Fruit fly (Drosophila melanogaster) whole organism, pupa: ENCODE measurements around the gene Sgs8.

Source experiments
- CG10348 ChIP-seq: fragments of 200-800 bp; sonication (Bioruptor generic); IDR thresholded peaks from 2 replicates; pipeline ENCODE4 v1.3.6; 2022; ENCODE audit warnings: missing biosample characterization, missing genetic modification characterization
- CG12605 ChIP-seq: fragments of 200-800 bp; sonication (Bioruptor generic); IDR thresholded peaks from 2 replicates; pipeline ENCODE4 v1.3.6; 2022; ENCODE audit warnings: missing biosample characterization, missing genetic modification characterization
- CG13204 ChIP-seq: fragments of 200-800 bp; sonication (Bioruptor generic); optimal IDR thresholded peaks from 2 replicates; lab custom pipeline; 2018; ENCODE audit warnings: missing biosample characterization, mild to moderate bottlenecking, missing genetic modification characterization, moderate library complexity
- CG14655 ChIP-seq: fragments of 200-800 bp; sonication (Bioruptor generic); optimal IDR thresholded peaks from 3 replicates; lab custom pipeline; 2017; ENCODE audit warnings: mild to moderate bottlenecking, missing biosample characterization, missing genetic modification reagents, missing genetic modification characterization
- CG15710 ChIP-seq: fragments of 200-800 bp; sonication (Bioruptor generic); optimal IDR thresholded peaks from 2 replicates; lab custom pipeline; 2018; ENCODE audit warnings: missing biosample characterization, mild to moderate bottlenecking, missing genetic modification characterization, moderate library complexity
- CG17806 ChIP-seq: fragments of 200-800 bp; sonication (Bioruptor generic); optimal IDR thresholded peaks from 2 replicates; lab custom pipeline; 2018; ENCODE audit warnings: missing biosample characterization, mild to moderate bottlenecking, missing genetic modification characterization, moderate library complexity
- CG32121 ChIP-seq: fragments of 200-800 bp; sonication (Bioruptor generic); IDR thresholded peaks from 2 replicates; pipeline ENCODE4 v1.3.6; 2022; ENCODE audit warnings: missing biosample characterization, missing genetic modification characterization
- CG34367 ChIP-seq: fragments of 200-800 bp; sonication (Bioruptor generic); optimal IDR thresholded peaks from 2 replicates; lab custom pipeline; 2018; ENCODE audit warnings: missing biosample characterization, mild to moderate bottlenecking, missing genetic modification characterization
- CG4496 ChIP-seq: fragments of 200-800 bp; sonication (Bioruptor generic); IDR thresholded peaks from 3 replicates; pipeline ENCODE4 v1.3.6; 2022; ENCODE audit warnings: missing biosample characterization, missing genetic modification characterization
- CG8159 ChIP-seq: fragments of 200-800 bp; sonication (Bioruptor generic); optimal IDR thresholded peaks from 3 replicates; lab custom pipeline; 2018; ENCODE audit warnings: missing biosample characterization, mild to moderate bottlenecking, missing genetic modification characterization, moderate library complexity
- CG8301 ChIP-seq: fragments of 200-800 bp; sonication (Bioruptor generic); optimal IDR thresholded peaks from 2 replicates; lab custom pipeline; 2018; ENCODE audit warnings: missing biosample characterization, mild to moderate bottlenecking, missing genetic modification characterization
- CG9948 ChIP-seq: fragments of 200-800 bp; sonication (Bioruptor generic); optimal IDR thresholded peaks from 2 replicates; lab custom pipeline; 2018; ENCODE audit warnings: missing biosample characterization, mild to moderate bottlenecking, missing genetic modification characterization, moderate library complexity
- D1 ChIP-seq: fragments of 200-800 bp; sonication (Bioruptor generic); optimal IDR thresholded peaks from 2 replicates; lab custom pipeline; 2018; ENCODE audit warnings: missing biosample characterization, mild to moderate bottlenecking, missing genetic modification characterization, moderate library complexity
- EcR ChIP-seq: fragments of 200-800 bp; sonication (Bioruptor generic); optimal IDR thresholded peaks from 3 replicates; lab custom pipeline; 2019; ENCODE audit warnings: missing biosample characterization, missing genetic modification characterization, mild to moderate bottlenecking, moderate library complexity, missing genetic modification reagents
- Ets98B ChIP-seq: fragments of 200-800 bp; sonication (Bioruptor generic); IDR thresholded peaks from 2 replicates; pipeline ENCODE4 v1.3.6; 2022; ENCODE audit warnings: missing biosample characterization, missing genetic modification characterization
- Pif1A ChIP-seq: fragments of 200-800 bp; sonication (Bioruptor generic); optimal IDR thresholded peaks from 3 replicates; lab custom pipeline; 2016; ENCODE audit warnings: missing biosample characterization, missing genetic modification characterization
- Pif1B ChIP-seq: fragments of 200-800 bp; sonication (Bioruptor generic); optimal IDR thresholded peaks from 3 replicates; lab custom pipeline; 2016; ENCODE audit warnings: missing biosample characterization, missing genetic modification characterization
- Snoo ChIP-seq: fragments of 200-800 bp; sonication (Bioruptor generic); optimal IDR thresholded peaks from 3 replicates; lab custom pipeline; 2017; ENCODE audit warnings: missing biosample characterization, mild to moderate bottlenecking, missing genetic modification characterization, inconsistent platforms
- fd96Ca ChIP-seq: fragments of 200-800 bp; sonication (Bioruptor generic); IDR thresholded peaks from 3 replicates; pipeline ENCODE4 v1.3.6; 2022; ENCODE audit warnings: missing biosample characterization, missing genetic modification characterization
- gl ChIP-seq: fragments of 200-800 bp; sonication (Bioruptor generic); optimal IDR thresholded peaks from 2 replicates; lab custom pipeline; 2018; ENCODE audit warnings: missing biosample characterization, mild to moderate bottlenecking, missing genetic modification characterization
- rn ChIP-seq: fragments of 200-800 bp; sonication (Bioruptor generic); IDR thresholded peaks from 2 replicates; pipeline ENCODE4 v1.3.6; 2022; ENCODE audit warnings: missing biosample characterization, missing genetic modification characterization

The Sgs8 gene

dm6 chr3L:11522613-11523012 is 13.4 kb upstream of the Sgs8 start, which contains the start of the genes CG11714 and Fuca:
TSS of gene CG11714 (minus strand) at chr3L:11522713.
TSS of gene Fuca (minus strand) at chr3L:11522713.
- TF ChIP-seq D1 (no peak), CG15710 (tag; lab: Kevin White, UChicago) (no peak), CG32121 (no peak), Snoo (tag; lab: Kevin White, UChicago) (no peak), Ets98B (no peak), CG17806 (tag; lab: Kevin White, UChicago) (no peak), CG34367 (no peak), CG13204 (GFP tag; lab: Kevin White, UChicago) (no peak), CG8301 (tag; lab: Kevin White, UChicago) (no peak), CG8159 (no peak), Pif1A (GFP tag; lab: Kevin White, UChicago) (no peak), CG4496 (GFP tag; lab: Robert Waterston, UW) (no peak), Pif1B (GFP tag; lab: Kevin White, UChicago) (no peak), CG10348 (no peak), rn (no peak), CG12605 (GFP tag; lab: Robert Waterston, UW) (no peak), gl (tag; lab: Kevin White, UChicago) (no peak), fd96Ca (GFP tag; lab: Robert Waterston, UW) (no peak)
- TF ChIP-seq, all 21 proteins: peak for 0

- no peak for TF ChIP-seq CG17806 (tag; lab: Kevin White, UChicago)
- TF ChIP-seq CG12605 (GFP tag; lab: Robert Waterston, UW), result no peak
Observed at dm6 chr3L:11516229-11516628, 7.0 kb upstream of the Sgs8 start.

DNA sequence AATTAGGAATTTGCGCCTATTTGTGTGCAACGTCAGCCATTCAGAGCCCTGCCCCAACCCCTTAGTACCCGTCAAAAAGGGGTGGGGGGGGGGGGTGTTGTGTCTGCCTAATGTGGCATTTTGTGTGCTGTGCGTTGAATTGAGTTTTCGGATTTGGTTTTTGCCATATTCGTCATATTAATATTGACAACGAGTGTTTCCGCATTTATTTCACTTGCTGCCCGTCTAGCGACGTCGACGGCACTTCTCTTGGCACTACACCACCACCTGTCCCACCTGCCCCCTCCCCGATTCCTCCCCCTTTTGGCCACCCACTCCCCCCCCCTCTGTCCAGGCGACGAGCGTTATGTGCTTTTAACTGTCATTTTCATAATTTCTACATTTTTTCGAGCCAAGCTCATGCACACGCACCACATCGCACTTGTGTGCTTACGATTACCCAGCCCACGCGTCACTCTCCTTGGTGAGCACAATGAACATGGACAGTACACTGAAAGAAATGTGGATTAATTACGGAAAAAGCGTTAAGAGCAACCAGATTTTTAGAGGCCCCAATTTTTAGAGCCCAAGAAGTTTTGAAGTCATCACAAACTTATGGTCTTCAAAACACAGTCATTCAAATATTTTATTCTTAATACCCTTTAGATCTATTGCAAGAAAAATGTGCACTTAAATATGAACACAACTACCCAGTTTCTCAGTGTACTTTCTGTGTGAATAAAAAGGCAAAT is 6.3 kb upstream of the Sgs8 start:
- TF ChIP-seq CG15710 (tag; lab: Kevin White, UChicago), result no peak
- no peak for TF ChIP-seq Pif1A (GFP tag; lab: Kevin White, UChicago)
- no peak for TF ChIP-seq Snoo (tag; lab: Kevin White, UChicago)
- TF ChIP-seq CG8159, result no peak
- no peak for TF ChIP-seq Ets98B
- no peak for TF ChIP-seq CG4496 (GFP tag; lab: Robert Waterston, UW)
- TF ChIP-seq CG32121, result no peak
- TF ChIP-seq CG34367, result no peak
- no peak for TF ChIP-seq rn
- no peak for TF ChIP-seq gl (tag; lab: Kevin White, UChicago)
- TF ChIP-seq CG14655, result no peak
- TF ChIP-seq D1, result no peak
- no peak for TF ChIP-seq Pif1B (GFP tag; lab: Kevin White, UChicago)
- TF ChIP-seq CG9948 (tag; lab: Kevin White, UChicago), result no peak
- TF ChIP-seq CG13204 (GFP tag; lab: Kevin White, UChicago), result no peak
- no peak for TF ChIP-seq CG12605 (GFP tag; lab: Robert Waterston, UW)
- no peak for TF ChIP-seq CG17806 (tag; lab: Kevin White, UChicago)
- TF ChIP-seq fd96Ca (GFP tag; lab: Robert Waterston, UW), result no peak

DNA sequence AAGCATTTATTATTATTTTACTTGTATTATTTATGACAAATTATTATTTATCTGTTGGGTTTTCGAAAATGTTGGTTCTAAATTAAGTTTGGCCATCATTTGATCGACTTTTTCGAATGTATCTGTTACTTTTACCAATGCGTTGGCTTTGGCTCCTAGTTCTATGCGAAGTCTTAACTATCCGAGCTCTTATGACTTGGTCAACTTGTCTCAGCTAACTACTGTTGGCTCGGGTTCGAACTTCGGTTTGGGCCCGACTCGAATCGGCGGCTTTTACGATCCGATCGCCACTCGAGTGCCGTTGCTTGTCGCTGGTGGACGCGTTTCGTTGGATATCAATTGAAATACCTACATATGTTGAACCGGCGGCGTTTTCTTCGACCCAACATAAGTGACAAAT is 4.2 kb upstream of the Sgs8 start, which contains the start of gene CG7512:
Gene CG7512, plus strand, starts transcription at position 301 of the 400 bp plus-strand sequence.
- no peak for TF ChIP-seq CG8159
- no peak for TF ChIP-seq D1
- no peak for TF ChIP-seq CG15710 (tag; lab: Kevin White, UChicago)
- TF ChIP-seq Pif1A (GFP tag; lab: Kevin White, UChicago), result no peak
- TF ChIP-seq fd96Ca (GFP tag; lab: Robert Waterston, UW), result no peak

- TF ChIP-seq CG8301 (tag; lab: Kevin White, UChicago), result no peak
- TF ChIP-seq fd96Ca (GFP tag; lab: Robert Waterston, UW), result no peak
- no peak for TF ChIP-seq CG13204 (GFP tag; lab: Kevin White, UChicago)
- no peak for TF ChIP-seq CG15710 (tag; lab: Kevin White, UChicago)
- TF ChIP-seq gl (tag; lab: Kevin White, UChicago), result no peak
- no peak for TF ChIP-seq CG12605 (GFP tag; lab: Robert Waterston, UW)
- no peak for TF ChIP-seq CG10348
- no peak for TF ChIP-seq CG17806 (tag; lab: Kevin White, UChicago)
- no peak for TF ChIP-seq Pif1A (GFP tag; lab: Kevin White, UChicago)
- TF ChIP-seq EcR (GFP tag; lab: Kevin White, UChicago), result no peak
- TF ChIP-seq CG9948 (tag; lab: Kevin White, UChicago), result no peak
- TF ChIP-seq CG4496 (GFP tag; lab: Robert Waterston, UW), result no peak
- TF ChIP-seq CG8159, result no peak
- TF ChIP-seq Pif1B (GFP tag; lab: Kevin White, UChicago), result no peak
- no peak for TF ChIP-seq CG32121
- no peak for TF ChIP-seq D1
Observed at dm6 chr3L:11511921-11512320, 2.7 kb upstream of the Sgs8 start, which contains the start of gene Sgs3. TSS of gene Sgs3 (plus strand) at chr3L:11512221.

DNA sequence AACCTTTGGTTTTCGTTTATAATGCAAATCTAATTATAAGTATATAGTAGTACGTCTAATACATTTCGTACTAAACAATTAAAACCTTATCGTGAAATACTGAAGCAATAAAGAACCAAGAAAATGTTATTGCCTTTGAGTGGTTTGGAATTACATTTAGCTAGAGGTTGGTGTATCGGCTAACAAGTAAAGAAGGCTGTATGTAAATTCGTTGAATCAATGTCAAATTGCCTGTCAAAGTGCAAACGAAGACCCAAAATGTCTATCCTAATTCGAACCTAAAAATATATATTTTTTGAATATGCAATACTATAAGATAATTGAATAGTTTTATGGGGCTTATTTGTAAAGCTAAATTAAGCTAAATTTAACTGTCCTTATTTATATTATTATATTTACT is 2.0 kb upstream of the Sgs8 start:
- TF ChIP-seq D1 (peak; percentile 62), CG12605 (GFP tag; lab: Robert Waterston, UW) (no peak), gl (tag; lab: Kevin White, UChicago) (no peak), Pif1A (GFP tag; lab: Kevin White, UChicago) (no peak), rn (no peak), fd96Ca (GFP tag; lab: Robert Waterston, UW) (no peak)
- TF ChIP-seq, all 21 proteins: peak for 1
